Worm (Caenorhabditis elegans) whole organism, early embryonic: ENCODE data around the gene C50H2.7.

Experiments used
- B0310.2 ChIP-seq: sonication (generic microtip); optimal IDR thresholded peaks from 2 replicates; lab custom pipeline; 2016; ENCODE audit warnings: mild to moderate bottlenecking, missing genetic modification characterization, missing compliant biosample characterization
- F13C5.2 ChIP-seq: sonication (generic microtip); optimal IDR thresholded peaks from 2 replicates; lab custom pipeline; 2017; ENCODE audit warnings: mild to moderate bottlenecking, missing genetic modification characterization, inconsistent platforms, missing compliant biosample characterization
- aly-1 ChIP-seq: sonication (generic microtip); optimal IDR thresholded peaks from 2 replicates; lab custom pipeline; 2016; ENCODE audit warnings: missing genetic modification characterization, missing compliant biosample characterization
- ama-1 ChIP-seq: fragments of 150-350 bp; optimal IDR thresholded peaks from 2 replicates; lab custom pipeline; 2014
- ceh-13 ChIP-seq: fragments of 200-800 bp; sonication (Bioruptor generic); optimal IDR thresholded peaks from 2 replicates; lab custom pipeline; 2018; ENCODE audit warnings: mild to moderate bottlenecking, missing genetic modification characterization, missing compliant biosample characterization
- ceh-36 ChIP-seq: sonication (generic microtip); optimal IDR thresholded peaks from 2 replicates; lab custom pipeline; 2016; ENCODE audit warnings: missing genetic modification characterization, inconsistent platforms, missing compliant biosample characterization
- ets-7 ChIP-seq: sonication (generic microtip); optimal IDR thresholded peaks from 2 replicates; lab custom pipeline; 2016; ENCODE audit warnings: missing genotype, missing genetic modification characterization, missing compliant biosample characterization
- flt-1 ChIP-seq: fragments of 200-800 bp; sonication (Bioruptor generic); IDR thresholded peaks from 2 replicates; pipeline ENCODE4 v1.3.6; 2022; ENCODE audit warnings: missing genetic modification characterization, missing compliant biosample characterization
- hmbx-1 ChIP-seq: sonication (generic microtip); optimal IDR thresholded peaks from 2 replicates; lab custom pipeline; 2016; ENCODE audit warnings: mild to moderate bottlenecking, missing genetic modification characterization, missing compliant biosample characterization
- hmg-4 ChIP-seq: fragments of 200-800 bp; sonication (Bioruptor generic); optimal IDR thresholded peaks from 2 replicates; lab custom pipeline; 2018; ENCODE audit warnings: mild to moderate bottlenecking, missing genetic modification characterization, missing compliant biosample characterization
- hnd-1 ChIP-seq: sonication (generic microtip); optimal IDR thresholded peaks from 2 replicates; lab custom pipeline; 2016; ENCODE audit warnings: missing genetic modification characterization, missing compliant biosample characterization
- pes-1 ChIP-seq: fragments of 200-800 bp; sonication (Bioruptor generic); IDR thresholded peaks from 2 replicates; pipeline ENCODE4 v1.3.6; 2022; ENCODE audit warnings: missing genetic modification reagents, missing genetic modification characterization, missing compliant biosample characterization
- scrt-1 ChIP-seq: fragments of 200-800 bp; sonication (Bioruptor generic); IDR thresholded peaks from 2 replicates; pipeline ENCODE4 v1.3.6; 2022; ENCODE audit warnings: missing genetic modification characterization, missing compliant biosample characterization
- sea-1 ChIP-seq: fragments of 200-800 bp; sonication (Bioruptor generic); conservative IDR thresholded peaks from 2 replicates; pipeline ENCODE4 v1.3.6; 2022; ENCODE audit warnings: missing genetic modification characterization, missing compliant biosample characterization
- tbx-11 ChIP-seq: fragments of 200-800 bp; sonication (Bioruptor generic); IDR thresholded peaks from 2 replicates; pipeline ENCODE4 v1.3.6; 2022; ENCODE audit warnings: missing genetic modification characterization, missing compliant biosample characterization
- tbx-37 ChIP-seq: fragments of 200-800 bp; sonication (Bioruptor generic); conservative IDR thresholded peaks from 2 replicates; pipeline ENCODE4 v1.3.6; 2022; ENCODE audit warnings: missing genetic modification reagents, missing genetic modification characterization, missing compliant biosample characterization
- tra-4 ChIP-seq: sonication (generic microtip); optimal IDR thresholded peaks from 2 replicates; lab custom pipeline; 2017; ENCODE audit warnings: missing genetic modification characterization, missing compliant biosample characterization

Gene C50H2.7

DNA sequence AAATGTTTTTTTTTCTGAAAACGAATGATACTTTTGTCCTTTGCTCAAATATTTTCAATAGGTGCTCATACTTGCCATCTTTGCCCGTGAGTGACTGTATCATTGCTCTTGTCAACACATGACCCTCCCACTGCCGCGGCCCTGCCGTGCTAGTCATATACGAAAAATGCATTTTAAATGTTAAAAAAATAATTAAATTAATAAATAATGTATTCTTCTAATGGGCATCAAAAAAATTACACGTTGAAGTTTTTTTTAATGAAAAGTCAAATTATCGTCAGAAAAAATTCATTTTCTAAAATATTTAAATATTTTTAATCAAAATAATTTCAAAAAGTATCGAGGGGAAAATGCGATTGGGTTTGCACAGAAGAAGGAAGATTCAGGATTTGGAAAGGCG is at the start of gene C50H2.7:
Gene C50H2.7, plus strand, starts transcription at position 301 of the 400 bp plus-strand sequence.
- TF ChIP-seq tbx-37 (GFP tag; lab: Robert Waterston, UW): no peak

DNA sequence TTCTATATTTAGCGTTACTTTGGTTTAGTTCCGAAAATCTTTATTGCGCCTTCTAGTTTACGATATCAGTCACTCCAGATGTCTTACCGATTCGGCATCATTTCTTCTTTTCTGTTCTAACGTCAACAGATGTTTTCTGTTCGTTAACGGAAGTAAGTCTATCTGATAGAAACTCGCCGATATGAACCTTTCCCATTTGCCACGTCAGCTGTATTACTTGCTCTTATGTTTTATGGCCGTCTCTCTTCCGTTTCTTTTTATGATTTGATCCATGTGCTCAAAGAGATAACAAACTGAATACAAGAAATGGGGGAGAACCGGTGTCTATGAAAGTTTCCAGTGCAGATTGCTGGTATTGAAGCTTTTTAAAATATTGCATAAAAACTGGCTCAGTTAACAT is 43.2 kb upstream of the C50H2.7 start, which contains the start of gene srab-26:
Gene srab-26, minus strand, starts transcription at position 101 of the 400 bp plus-strand sequence.
- TF ChIP-seq F13C5.2 (tag; lab: Kevin White, UChicago) (no peak), scrt-1 (GFP tag; lab: Robert Waterston, UW) (no peak), tbx-37 (GFP tag; lab: Robert Waterston, UW) (no peak), tra-4 (tag; lab: Kevin White, UChicago) (no peak)

DNA sequence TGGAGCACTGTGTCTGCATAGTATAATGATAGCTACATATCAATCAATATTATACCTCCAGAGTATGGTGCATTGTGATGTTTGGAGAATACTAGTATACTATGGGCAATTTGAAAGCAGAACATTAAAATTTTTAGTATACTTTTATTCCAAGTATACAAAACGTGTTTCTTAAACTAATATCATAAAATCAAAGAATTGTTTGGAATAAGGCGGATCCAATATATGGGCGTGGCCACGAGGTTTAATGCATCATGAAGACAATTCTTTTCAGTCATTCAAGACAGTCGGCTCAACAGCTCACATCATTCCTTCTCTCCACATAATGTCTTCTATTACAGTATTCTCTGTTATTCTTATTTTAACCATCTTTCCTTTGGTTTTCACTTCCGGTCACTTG is 42.7 kb upstream of the C50H2.7 start, which contains the start of gene sdz-31:
Gene sdz-31, plus strand, starts transcription at position 301 of the 400 bp plus-strand sequence.
- TF ChIP-seq tra-4 (tag; lab: Kevin White, UChicago): no peak
- no peak for TF ChIP-seq sea-1
- TF ChIP-seq flt-1 (GFP tag; lab: Robert Waterston, UW): no peak
- no peak for TF ChIP-seq pes-1 (GFP tag; lab: Robert Waterston, UW)
- no peak for TF ChIP-seq ama-1
- no peak for TF ChIP-seq hmg-4
- TF ChIP-seq tbx-11 (GFP tag; lab: Robert Waterston, UW): no peak

DNA sequence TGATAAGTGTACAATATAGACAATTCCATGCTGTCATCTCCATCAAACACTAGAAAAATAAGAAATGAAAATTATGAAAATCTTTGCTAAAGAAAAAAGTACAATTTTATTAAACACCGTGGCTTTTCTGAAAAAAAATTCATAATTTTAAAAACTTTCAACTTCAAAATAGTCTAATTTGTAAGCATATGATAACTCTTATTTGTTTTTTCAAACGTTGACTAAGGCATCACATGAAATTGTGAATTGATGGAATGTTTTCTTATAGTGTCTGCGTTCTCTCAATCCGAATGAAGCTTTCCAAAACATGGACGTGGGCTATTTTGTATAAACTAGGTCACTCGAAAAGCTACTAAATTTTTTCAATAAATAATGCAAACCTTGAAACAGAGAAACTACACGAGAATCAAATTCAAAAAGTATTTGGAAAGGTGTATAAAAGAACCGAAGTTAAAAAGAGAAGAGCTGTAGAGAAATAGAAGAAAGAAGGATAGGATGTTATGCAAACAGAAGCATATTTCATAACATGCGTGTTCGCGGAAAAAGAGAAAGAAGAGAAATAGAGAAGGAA is 36.6 kb upstream of the C50H2.7 start, which contains the start of gene clp-9:
Gene clp-9, minus strand, starts transcription at position 51 of the 571 bp plus-strand sequence.
- TF ChIP-seq ets-7 (tag; lab: Kevin White, UChicago) (no peak), pes-1 (GFP tag; lab: Robert Waterston, UW) (no peak), tbx-11 (GFP tag; lab: Robert Waterston, UW) (no peak), flt-1 (GFP tag; lab: Robert Waterston, UW) (no peak), scrt-1 (GFP tag; lab: Robert Waterston, UW) (no peak), hmg-4 (no peak), tbx-37 (GFP tag; lab: Robert Waterston, UW) (no peak), hnd-1 (tag; lab: Kevin White, UChicago) (no peak), sea-1 (no peak), aly-1 (tag; lab: Kevin White, UChicago) (no peak), ceh-36 (tag; lab: Kevin White, UChicago) (no peak), ceh-13 (no peak), F13C5.2 (tag; lab: Kevin White, UChicago) (no peak), ama-1 (no peak), tra-4 (tag; lab: Kevin White, UChicago) (no peak), hmbx-1 (tag; lab: Kevin White, UChicago) (no peak), B0310.2 (no peak)

DNA sequence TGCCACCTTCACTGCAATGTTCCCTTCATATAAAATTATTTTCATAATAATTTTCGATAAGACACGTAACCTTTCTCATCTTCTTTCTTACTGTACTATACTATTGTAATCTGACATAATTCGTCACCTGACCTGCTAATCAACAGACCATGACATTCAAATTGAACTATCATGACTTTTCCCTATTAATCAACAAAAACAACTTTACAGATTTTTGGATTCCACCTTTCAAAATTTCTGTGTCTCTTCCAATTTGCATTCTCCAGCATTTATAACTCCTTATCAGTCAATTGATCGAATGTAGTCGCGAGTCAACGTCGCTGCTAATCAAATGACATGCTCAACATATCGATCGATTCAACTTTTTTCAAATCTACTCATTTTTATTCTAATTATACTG is 33.0 kb upstream of the C50H2.7 start, which contains the start of gene fshr-1:
Gene fshr-1, plus strand, starts transcription at position 209 of the 400 bp plus-strand sequence.
- TF ChIP-seq pes-1 (GFP tag; lab: Robert Waterston, UW) (no peak), F13C5.2 (tag; lab: Kevin White, UChicago) (no peak), aly-1 (tag; lab: Kevin White, UChicago) (no peak), B0310.2 (no peak), ceh-13 (no peak), sea-1 (no peak), tbx-11 (GFP tag; lab: Robert Waterston, UW) (no peak), scrt-1 (GFP tag; lab: Robert Waterston, UW) (no peak), ceh-36 (tag; lab: Kevin White, UChicago) (no peak), hmbx-1 (tag; lab: Kevin White, UChicago) (no peak), ets-7 (tag; lab: Kevin White, UChicago) (no peak)

DNA sequence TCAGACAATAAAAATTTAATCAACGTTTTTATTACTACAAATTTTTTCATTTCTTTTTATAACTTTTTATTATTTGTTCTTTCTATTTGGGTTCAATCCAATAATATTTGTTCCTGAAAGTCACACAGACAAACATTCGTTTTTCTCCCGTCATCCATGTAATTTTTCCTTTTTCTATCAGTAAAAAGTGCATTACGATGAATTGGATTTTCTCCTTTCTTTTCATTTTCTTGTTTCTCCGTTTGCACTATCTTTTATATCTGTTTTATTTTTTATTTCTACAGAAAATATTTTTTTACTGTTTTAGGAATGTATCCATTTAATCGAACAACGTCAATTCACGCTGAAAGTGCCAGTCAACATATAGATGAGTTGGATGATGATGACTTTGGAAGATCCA is 23.3 kb upstream of the C50H2.7 start, which contains the start of gene egl-47:
Gene egl-47, plus strand, starts transcription at position 301 of the 400 bp plus-strand sequence.
- TF ChIP-seq hnd-1 (tag; lab: Kevin White, UChicago) (no peak), pes-1 (GFP tag; lab: Robert Waterston, UW) (no peak), tbx-37 (GFP tag; lab: Robert Waterston, UW) (no peak), B0310.2 (no peak), ets-7 (tag; lab: Kevin White, UChicago) (no peak), tbx-11 (GFP tag; lab: Robert Waterston, UW) (no peak), hmbx-1 (tag; lab: Kevin White, UChicago) (no peak), sea-1 (no peak), hmg-4 (no peak), tra-4 (tag; lab: Kevin White, UChicago) (no peak), scrt-1 (GFP tag; lab: Robert Waterston, UW) (no peak), F13C5.2 (tag; lab: Kevin White, UChicago) (no peak), ceh-36 (tag; lab: Kevin White, UChicago) (no peak), ceh-13 (no peak), aly-1 (tag; lab: Kevin White, UChicago) (no peak), flt-1 (GFP tag; lab: Robert Waterston, UW) (no peak)

- no peak for TF ChIP-seq hmbx-1 (tag; lab: Kevin White, UChicago)
- TF ChIP-seq hnd-1 (tag; lab: Kevin White, UChicago): no peak
- TF ChIP-seq ceh-13: no peak
- no peak for TF ChIP-seq flt-1 (GFP tag; lab: Robert Waterston, UW)
- TF ChIP-seq F13C5.2 (tag; lab: Kevin White, UChicago): no peak
- no peak for TF ChIP-seq ama-1
- TF ChIP-seq ets-7 (tag; lab: Kevin White, UChicago): no peak
- TF ChIP-seq scrt-1 (GFP tag; lab: Robert Waterston, UW): no peak
- no peak for TF ChIP-seq sea-1
These were observed 21.5 kb upstream of the C50H2.7 start for ce11 chrV:9901119-9901518.

DNA sequence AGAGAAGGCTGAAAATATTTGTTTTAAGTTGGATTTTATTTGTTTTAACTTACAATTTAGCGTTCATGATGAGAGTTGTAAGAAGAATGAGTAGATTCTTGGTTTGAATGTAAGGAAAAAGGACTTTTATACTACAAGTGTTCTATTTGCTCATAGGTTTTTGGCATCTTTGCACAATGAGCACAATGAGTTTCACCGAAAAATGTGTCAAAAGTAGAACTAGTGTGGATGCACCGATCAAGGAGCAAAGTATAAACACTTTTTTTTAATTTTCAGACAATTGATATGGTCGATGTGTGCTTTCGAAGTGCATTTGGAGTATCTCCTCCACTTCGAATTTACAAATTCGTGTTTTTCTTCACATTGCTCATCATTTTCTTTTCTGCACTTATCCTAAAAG is 16.5 kb upstream of the C50H2.7 start, which contains the start of gene fipr-11:
Gene fipr-11, minus strand, starts transcription at position 101 of the 400 bp plus-strand sequence.
- TF ChIP-seq ets-7 (tag; lab: Kevin White, UChicago) (no peak), F13C5.2 (tag; lab: Kevin White, UChicago) (no peak), tbx-37 (GFP tag; lab: Robert Waterston, UW) (no peak), hnd-1 (tag; lab: Kevin White, UChicago) (no peak), pes-1 (GFP tag; lab: Robert Waterston, UW) (no peak), scrt-1 (GFP tag; lab: Robert Waterston, UW) (no peak), B0310.2 (no peak), ama-1 (no peak), tra-4 (tag; lab: Kevin White, UChicago) (no peak), aly-1 (tag; lab: Kevin White, UChicago) (no peak), hmg-4 (no peak), flt-1 (GFP tag; lab: Robert Waterston, UW) (no peak), ceh-13 (no peak), ceh-36 (tag; lab: Kevin White, UChicago) (no peak), tbx-11 (GFP tag; lab: Robert Waterston, UW) (no peak), sea-1 (no peak), hmbx-1 (tag; lab: Kevin White, UChicago) (no peak)
